Worm (Caenorhabditis elegans): ENCODE results near the gene str-181.

Gene str-181

DNA sequence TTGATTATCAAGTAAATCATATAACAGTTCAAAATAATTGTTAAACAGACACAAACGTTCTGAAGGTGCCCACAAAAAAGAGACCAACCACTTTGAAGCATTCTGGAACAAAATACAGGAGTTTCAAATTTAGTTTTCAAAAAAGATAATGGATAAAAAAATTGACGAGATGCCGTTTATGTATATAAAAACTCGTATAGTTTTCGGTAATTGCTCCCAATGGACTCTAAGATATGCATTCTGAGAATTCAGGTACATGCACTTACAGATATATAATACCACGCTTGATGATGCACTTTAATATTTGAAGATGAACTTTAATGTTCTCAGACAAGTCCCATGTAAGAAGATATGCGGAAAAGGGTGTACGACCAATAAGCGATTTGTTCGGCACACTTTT is at the start of gene str-181:
str-181 (minus strand) TSS at position 101 of the 400 bp plus-strand sequence.
- TF ChIP-seq unc-62 (GFP tag; optimal IDR thresholded peaks at IDR 0.05), result no peak

DNA sequence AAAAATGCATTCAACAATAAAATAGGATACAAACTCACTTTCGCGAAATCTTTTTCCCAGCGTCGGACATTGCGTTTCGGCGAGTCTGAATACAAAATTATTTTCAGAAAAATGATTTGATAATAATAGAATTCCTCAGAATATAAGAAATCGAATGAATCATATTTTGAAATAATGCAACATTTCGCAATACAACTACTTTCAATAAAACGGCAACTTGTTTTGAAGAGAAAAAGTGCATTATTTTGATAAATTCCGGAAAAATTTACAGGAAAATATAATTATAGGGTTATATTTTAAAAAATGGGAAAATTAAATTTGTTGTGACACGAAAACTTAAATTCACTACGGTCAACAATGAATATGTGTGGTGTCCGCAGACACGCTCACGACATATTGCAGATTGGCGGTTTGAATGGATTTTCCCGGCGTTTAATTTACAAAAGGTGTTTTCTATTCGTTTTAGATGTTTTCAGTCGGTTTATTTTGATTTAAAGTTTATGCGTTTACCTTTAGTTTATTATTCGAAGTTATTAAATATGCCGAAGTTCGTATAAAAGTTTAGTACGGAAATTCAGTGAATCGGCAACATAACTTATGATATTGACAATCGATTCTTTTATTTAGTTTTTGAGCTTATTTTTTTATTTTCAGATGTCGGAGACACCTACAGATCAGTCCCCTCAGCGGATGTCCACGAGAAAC is 44.9 kb upstream of the str-181 start, which contains the start of the genes abcf-1 and scc-3:
abcf-1 (minus strand) TSS at position 85 of the 705 bp plus-strand sequence.
scc-3 (plus strand) TSS at position 655 of the 705 bp plus-strand sequence.
- TF ChIP-seq unc-62 (GFP tag; optimal IDR thresholded peaks at IDR 0.05), result no peak

DNA sequence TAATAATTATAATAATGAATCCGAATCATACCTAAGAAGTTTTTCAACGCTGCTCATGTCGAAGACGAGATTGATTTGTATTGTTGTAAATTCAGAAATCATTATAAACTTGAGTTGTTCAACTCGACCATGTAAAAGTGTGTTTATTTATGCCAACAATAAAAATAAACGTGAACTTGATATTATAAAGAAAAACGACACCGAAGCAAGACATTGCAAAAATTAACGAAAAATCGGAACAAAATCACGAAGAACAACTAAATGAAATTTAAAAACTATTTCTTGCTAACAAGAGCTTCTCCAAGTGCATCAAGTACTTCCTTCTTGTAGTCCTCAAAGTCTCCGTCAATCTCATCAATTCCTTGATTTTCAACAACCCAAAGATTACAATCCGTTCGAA is 42.4 kb upstream of the str-181 start, which contains the start of gene F18E2.15:
F18E2.15 (minus strand) TSS at position 101 of the 400 bp plus-strand sequence.
- no peak for TF ChIP-seq unc-62 (GFP tag; optimal IDR thresholded peaks at IDR 0.05)

DNA sequence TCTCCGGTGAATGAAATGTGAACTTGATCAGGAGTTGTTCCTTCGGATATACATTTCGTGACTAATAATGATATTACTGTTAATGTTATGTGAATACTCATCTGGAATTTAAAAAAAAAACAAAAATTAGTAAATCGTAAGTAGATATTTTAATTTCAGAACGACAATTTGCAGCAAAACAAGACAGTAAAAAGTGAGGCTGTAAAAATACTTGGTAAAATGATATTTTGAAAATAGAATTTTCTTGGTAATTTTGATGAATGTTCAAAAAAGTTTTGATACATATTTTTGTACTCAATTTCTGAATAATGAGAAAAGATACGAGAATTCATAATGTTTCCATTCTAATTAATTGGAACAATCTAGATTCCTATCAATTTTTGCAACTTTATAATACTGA is 41.1 kb upstream of the str-181 start, which contains the start of gene papl-1:
papl-1 (minus strand) TSS at position 101 of the 400 bp plus-strand sequence.
- no peak for TF ChIP-seq unc-62 (GFP tag; optimal IDR thresholded peaks at IDR 0.05)

DNA sequence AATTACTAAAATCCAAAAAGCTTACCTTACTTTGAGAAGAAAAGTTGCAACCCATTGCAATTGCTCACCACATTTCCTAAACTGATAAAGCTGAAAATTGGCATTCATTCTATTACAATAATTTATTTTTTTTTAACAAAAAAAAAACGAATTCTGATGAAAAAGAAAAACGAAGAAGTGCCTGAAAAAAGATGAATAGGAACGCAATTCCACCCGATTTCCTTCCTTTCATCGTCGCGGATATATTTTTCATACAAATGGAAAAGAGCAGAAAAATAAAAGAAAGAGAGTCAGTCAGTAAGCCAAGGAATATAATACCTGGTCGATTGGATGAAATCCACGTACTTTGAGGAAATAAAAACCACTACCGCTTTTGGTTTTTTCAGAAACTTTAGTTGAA is 36.3 kb upstream of the str-181 start, which contains the start of gene gpa-13:
gpa-13 (minus strand) TSS at position 101 of the 400 bp plus-strand sequence.
- no peak for TF ChIP-seq unc-62 (GFP tag; optimal IDR thresholded peaks at IDR 0.05)

ce11 chrV:12752407-12752806 is 33.9 kb upstream of the str-181 start, which contains the start of gene C15C8.8:
TSS of gene C15C8.8 (minus strand) at chrV:12752507.
- TF ChIP-seq unc-62 (GFP tag; optimal IDR thresholded peaks at IDR 0.05), result no peak

DNA sequence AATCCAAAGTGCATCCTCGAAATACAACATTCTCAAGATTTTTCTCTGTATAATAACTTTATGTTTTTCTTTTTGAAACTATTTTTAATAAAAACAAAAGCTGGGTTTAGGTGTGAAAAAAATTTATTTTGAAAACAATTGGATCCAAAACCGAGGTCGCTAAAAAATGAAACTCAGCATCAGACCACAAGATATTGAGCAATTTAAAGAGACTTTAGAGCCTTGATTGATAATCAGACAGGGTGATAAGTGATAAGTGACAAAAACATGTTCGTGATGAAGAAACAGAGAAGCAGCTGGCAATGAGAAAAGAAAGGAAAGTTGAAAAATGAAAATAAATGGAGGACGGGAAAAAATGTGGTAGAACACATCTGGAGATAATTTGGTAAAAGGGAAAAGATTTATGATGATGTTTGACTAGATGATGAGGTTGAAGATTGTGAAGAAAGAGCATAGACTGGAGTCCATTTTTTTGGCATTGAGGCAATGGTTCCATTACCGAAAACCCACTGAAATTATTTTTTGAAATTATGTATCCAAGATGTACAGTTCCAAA is 33.1 kb upstream of the str-181 start, which contains the start of gene C15C8.6:
C15C8.6 (minus strand) TSS at position 51 of the 556 bp plus-strand sequence.
- TF ChIP-seq unc-62 (GFP tag; optimal IDR thresholded peaks at IDR 0.05), result no peak

ce11 chrV:12749558-12749957 is 31.0 kb upstream of the str-181 start:
- no peak for TF ChIP-seq unc-62 (GFP tag; optimal IDR thresholded peaks at IDR 0.05)

ce11 chrV:12747856-12748255 is 29.3 kb upstream of the str-181 start, which contains the start of gene C15C8.5:
TSS of gene C15C8.5 (plus strand) at chrV:12748007.
- TF ChIP-seq unc-62 (GFP tag; optimal IDR thresholded peaks at IDR 0.05), result no peak

DNA sequence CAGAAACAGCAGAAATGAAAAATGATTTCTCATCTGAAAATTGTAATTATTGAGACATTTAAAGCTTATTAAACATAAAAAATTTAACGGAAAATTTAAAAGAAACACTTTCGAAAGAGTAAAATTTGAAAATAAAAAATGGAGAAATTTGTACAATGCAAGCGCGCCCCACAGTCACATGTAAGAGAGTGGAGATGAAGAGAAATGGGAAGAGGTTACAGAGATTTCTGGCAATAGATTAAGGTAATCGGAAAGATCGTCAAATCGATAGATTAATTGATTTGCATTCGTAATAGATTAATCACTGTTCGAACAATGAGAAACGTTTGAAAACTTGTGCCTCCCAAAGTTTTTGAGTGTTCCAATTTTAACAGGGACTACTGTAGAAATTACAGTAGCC is 28.9 kb upstream of the str-181 start, which contains the start of gene C15C8.4:
C15C8.4 (minus strand) TSS at position 33 of the 400 bp plus-strand sequence.
- TF ChIP-seq unc-62 (GFP tag; optimal IDR thresholded peaks at IDR 0.05), result no peak

- TF ChIP-seq unc-62 (GFP tag; optimal IDR thresholded peaks at IDR 0.05), result no peak
Measured at ce11 chrV:12744979-12745378, 26.5 kb upstream of the str-181 start, which contains the start of gene C15C8.7. TSS of gene C15C8.7 (minus strand) at chrV:12745050.

DNA sequence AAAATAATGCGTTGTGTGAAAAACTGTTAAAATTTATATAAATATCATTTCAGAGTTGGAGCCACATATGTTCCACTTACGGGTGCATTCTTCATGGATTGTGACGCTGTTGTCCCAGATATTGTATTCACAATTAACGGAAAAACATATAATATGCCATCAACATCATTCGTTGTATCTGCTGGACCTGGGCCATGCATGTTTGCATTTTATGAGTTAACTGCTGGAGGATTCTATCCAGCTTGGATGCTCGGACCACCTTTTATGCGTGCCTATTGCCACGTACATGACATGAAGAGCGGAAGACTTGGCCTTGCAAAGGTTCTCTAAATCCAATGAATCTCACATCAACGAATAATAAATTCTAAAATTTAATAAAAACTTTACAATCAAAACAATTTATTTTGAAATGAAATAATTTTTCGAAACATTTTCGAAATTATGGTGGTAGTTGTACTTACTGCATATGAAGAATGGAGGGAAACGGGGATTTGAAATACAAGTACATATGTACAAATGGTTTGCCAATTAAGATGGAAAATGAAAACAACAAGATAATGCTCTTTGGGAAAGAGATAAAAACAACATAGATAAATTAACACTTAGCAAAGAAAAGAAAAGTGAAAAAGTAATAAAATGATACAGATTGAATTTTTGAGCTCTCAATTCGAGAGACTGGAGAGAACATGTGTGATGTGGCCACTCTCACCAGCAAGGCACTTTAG is 25.4 kb upstream of the str-181 start:
- TF ChIP-seq unc-62 (GFP tag; optimal IDR thresholded peaks at IDR 0.05), result no peak

DNA sequence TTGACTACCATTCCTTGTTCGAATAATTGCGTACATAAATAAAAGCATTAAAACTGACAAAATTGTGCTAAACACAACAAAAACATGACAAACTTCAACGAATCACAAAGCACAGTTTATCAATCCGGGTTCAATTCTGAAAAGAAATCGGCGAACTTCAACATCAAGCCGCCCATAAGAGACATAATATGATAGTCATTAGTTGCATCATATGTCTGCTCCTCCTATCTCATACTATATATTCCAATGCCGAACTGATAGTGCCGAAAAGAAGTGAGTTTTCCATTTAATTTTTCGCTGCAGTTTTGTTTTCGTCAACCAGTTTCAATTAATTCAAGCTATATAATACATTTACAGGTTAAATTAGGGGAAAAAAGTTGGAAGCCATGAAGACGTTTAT is 23.2 kb upstream of the str-181 start, which contains the start of gene hrg-7:
hrg-7 (plus strand) TSS at position 358 of the 400 bp plus-strand sequence.
- no peak for TF ChIP-seq unc-62 (GFP tag; optimal IDR thresholded peaks at IDR 0.05)

ce11 chrV:12736166-12736753 is 17.7 kb upstream of the str-181 start, which contains the start of gene cky-1:
TSS of gene cky-1 (plus strand) at chrV:12736703.
- no peak for TF ChIP-seq unc-62 (GFP tag; optimal IDR thresholded peaks at IDR 0.05)
